Worm (Caenorhabditis elegans) whole organism, L4 larva: ENCODE results near the gene F56B3.4.

Experiments
- cey-2 ChIP-seq: sonication (generic microtip); optimal IDR thresholded peaks from 3 replicates; lab custom pipeline; 2017; ENCODE audit warnings: missing genetic modification characterization, mild to moderate bottlenecking, missing compliant biosample characterization, antibody characterized with exemption, borderline replicate concordance; ENCODE audit not compliant: insufficient read depth
- hif-1 ChIP-seq, 2 experiments: sonication (generic microtip); optimal IDR thresholded peaks; 2 replicates each; lab custom pipeline; 2016 to 2017; ENCODE audit warnings: missing compliant biosample characterization in 2 of 2, missing genetic modification characterization in 2 of 2, missing genetic modification reagents in 2 of 2, missing genotype in 2 of 2, mild to moderate bottlenecking in 1 of 2
- lin-13 ChIP-seq: fragments of 150-350 bp; optimal IDR thresholded peaks from 2 replicates; lab custom pipeline; 2014; ENCODE audit warnings: missing biosample characterization, missing genetic modification reagents, missing genetic modification characterization
- lir-3 ChIP-seq: sonication (generic microtip); optimal IDR thresholded peaks from 2 replicates; lab custom pipeline; 2016; ENCODE audit warnings: mild to moderate bottlenecking, missing genetic modification characterization, missing compliant biosample characterization
- mxl-3 ChIP-seq: fragments of 200-800 bp; sonication (Bioruptor generic); optimal IDR thresholded peaks from 2 replicates; lab custom pipeline; 2018; ENCODE audit warnings: mild to moderate bottlenecking, missing genetic modification characterization, missing compliant biosample characterization
- php-3 ChIP-seq: fragments of 200-800 bp; sonication (Bioruptor generic); IDR thresholded peaks from 2 replicates; pipeline ENCODE4 v1.3.6; 2022; ENCODE audit warnings: missing genetic modification reagents, missing genetic modification characterization, missing compliant biosample characterization
- pqm-1 ChIP-seq: sonication (generic microtip); optimal IDR thresholded peaks from 2 replicates; lab custom pipeline; 2017; ENCODE audit warnings: missing biosample characterization, missing genetic modification characterization

DNA sequence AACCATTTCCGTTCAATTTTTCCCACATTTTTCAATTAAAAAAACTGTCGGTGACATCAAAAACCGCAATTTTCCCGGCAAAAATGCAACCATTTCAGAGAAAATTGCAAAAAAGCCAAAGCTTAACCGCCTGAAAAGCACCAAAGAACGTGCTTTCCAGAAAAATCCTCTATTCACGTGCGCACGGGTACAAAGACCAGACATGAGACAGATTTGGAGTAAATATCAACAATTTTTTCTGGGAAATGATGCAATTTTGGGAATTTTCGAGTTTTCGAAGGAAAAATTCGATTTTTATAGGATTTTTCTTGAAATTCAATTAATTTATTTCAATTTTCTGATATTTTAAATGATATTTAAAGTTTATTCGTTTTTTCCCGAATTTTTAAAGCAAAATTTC lies 35.0 kb upstream of the F56B3.4 start:
- TF ChIP-seq cey-2 (tag; lab: Kevin White, UChicago) (no peak), php-3 (GFP tag; lab: Robert Waterston, UW) (no peak), mxl-3 (no peak), hif-1 (tag; optimal IDR thresholded peaks at IDR 0.05; lab: Kevin White, UChicago) (no peak), pqm-1 (no peak), lir-3 (no peak), lin-13 (no peak)
